Fruit fly (Drosophila melanogaster) whole organism, embryonic: Measurements from ENCODE around the gene CG5810.

Source experiments
- ATbp ChIP-seq: fragments of 200-800 bp; sonication (Bioruptor generic); optimal IDR thresholded peaks from 2 replicates; lab custom pipeline; 2017; ENCODE audit warnings: missing biosample characterization, mild to moderate bottlenecking, missing genetic modification characterization, missing genetic modification reagents
- Atf3 ChIP-seq: fragments of 200-800 bp; sonication (Bioruptor generic); optimal IDR thresholded peaks from 3 replicates; lab custom pipeline; 2016; ENCODE audit warnings: missing biosample characterization, missing genetic modification characterization
- CG10209 ChIP-seq: fragments of 200-800 bp; sonication (Bioruptor generic); optimal IDR thresholded peaks from 3 replicates; lab custom pipeline; 2017; ENCODE audit warnings: missing biosample characterization, mild to moderate bottlenecking, missing genetic modification characterization, missing genetic modification reagents
- CG10431 ChIP-seq: fragments of 200-800 bp; sonication (Bioruptor generic); optimal IDR thresholded peaks from 3 replicates; lab custom pipeline; 2018; ENCODE audit warnings: missing biosample characterization, mild to moderate bottlenecking, missing genetic modification characterization
- CG11456 ChIP-seq: fragments of 200-800 bp; sonication (Bioruptor generic); IDR thresholded peaks from 3 replicates; pipeline ENCODE4 v1.3.6; 2022; ENCODE audit warnings: missing biosample characterization, missing genetic modification characterization
- CG11723 ChIP-seq: fragments of 200-800 bp; sonication (Bioruptor generic); optimal IDR thresholded peaks from 2 replicates; lab custom pipeline; 2017; ENCODE audit warnings: missing biosample characterization, mild to moderate bottlenecking, missing genetic modification characterization
- CG12391 ChIP-seq: fragments of 200-800 bp; sonication (Bioruptor generic); optimal IDR thresholded peaks from 3 replicates; lab custom pipeline; 2018; ENCODE audit warnings: missing biosample characterization, mild to moderate bottlenecking, missing genetic modification characterization, moderate library complexity
- CG13287 ChIP-seq: fragments of 200-800 bp; sonication (Bioruptor generic); IDR thresholded peaks from 2 replicates; pipeline ENCODE4 v1.3.6; 2022; ENCODE audit warnings: missing biosample characterization, missing genetic modification characterization; ENCODE audit not compliant: partially characterized antibody
- CG17359 ChIP-seq: fragments of 200-800 bp; sonication (Bioruptor generic); optimal IDR thresholded peaks from 3 replicates; lab custom pipeline; 2018; ENCODE audit warnings: missing biosample characterization, mild to moderate bottlenecking, missing genetic modification characterization, moderate library complexity
- CG17829 ChIP-seq: fragments of 200-800 bp; optimal IDR thresholded peaks from 2 replicates; lab custom pipeline; 2019; ENCODE audit warnings: missing biosample characterization, mild to moderate bottlenecking, missing genetic modification characterization, moderate library complexity
- CG3163 ChIP-seq: fragments of 200-800 bp; sonication (Bioruptor generic); optimal IDR thresholded peaks from 3 replicates; lab custom pipeline; 2016; ENCODE audit warnings: missing biosample characterization, missing genetic modification characterization
- CG34422 ChIP-seq: fragments of 200-800 bp; sonication (Bioruptor generic); IDR thresholded peaks from 3 replicates; pipeline ENCODE4 v1.3.6; 2022; ENCODE audit warnings: missing biosample characterization, missing genetic modification characterization
- CG4820 ChIP-seq: fragments of 200-800 bp; sonication (Bioruptor generic); optimal IDR thresholded peaks from 3 replicates; lab custom pipeline; 2016; ENCODE audit warnings: missing biosample characterization, missing genetic modification characterization
- CG5953 ChIP-seq: fragments of 200-800 bp; sonication (Bioruptor generic); IDR thresholded peaks from 2 replicates; pipeline ENCODE4 v1.3.6; 2022; ENCODE audit warnings: missing biosample characterization, missing genetic modification characterization
- CG7357 ChIP-seq: fragments of 200-800 bp; sonication (Bioruptor generic); IDR thresholded peaks from 3 replicates; pipeline ENCODE4 v1.3.6; 2022; ENCODE audit warnings: missing biosample characterization, missing genetic modification characterization
- CG8924 ChIP-seq: fragments of 200-800 bp; optimal IDR thresholded peaks from 3 replicates; lab custom pipeline; 2019; ENCODE audit warnings: missing biosample characterization, mild to moderate bottlenecking, missing genetic modification characterization, moderate library complexity
- CG9215 ChIP-seq: fragments of 200-800 bp; sonication (Bioruptor generic); IDR thresholded peaks from 2 replicates; pipeline ENCODE4 v1.3.6; 2022; ENCODE audit warnings: missing biosample characterization, missing genetic modification characterization
- Dbx ChIP-seq: fragments of 200-800 bp; sonication (Bioruptor generic); IDR thresholded peaks from 3 replicates; pipeline ENCODE4 v1.3.6; 2022; ENCODE audit warnings: missing biosample characterization, missing genetic modification characterization
- Dll ChIP-seq: fragments of 200-800 bp; sonication (Bioruptor generic); IDR thresholded peaks from 4 replicates; pipeline ENCODE4 v1.3.6; 2022; ENCODE audit warnings: missing biosample characterization, missing genetic modification characterization; ENCODE audit not compliant: partially characterized antibody
- E2f1 ChIP-seq: fragments of 200-800 bp; sonication (Bioruptor generic); IDR thresholded peaks from 2 replicates; pipeline ENCODE4 v1.3.6; 2022; ENCODE audit warnings: missing biosample characterization, missing genetic modification characterization
- Ets65A ChIP-seq: fragments of 200-800 bp; sonication (Bioruptor generic); peaks from one replicate; lab custom pipeline; 2016; ENCODE audit warnings: missing biosample characterization, missing genetic modification characterization
- Hmr ChIP-seq: fragments of 200-800 bp; sonication (Bioruptor generic); optimal IDR thresholded peaks from 3 replicates; lab custom pipeline; 2017; ENCODE audit warnings: mild to moderate bottlenecking, missing biosample characterization, missing genetic modification reagents, missing genetic modification characterization
- Hr3 ChIP-seq: fragments of 200-800 bp; sonication (Bioruptor generic); optimal IDR thresholded peaks from 3 replicates; lab custom pipeline; 2016; ENCODE audit warnings: missing biosample characterization, missing genetic modification characterization
- Mrtf ChIP-seq: fragments of 200-800 bp; sonication (Bioruptor generic); IDR thresholded peaks from 3 replicates; pipeline ENCODE4 v1.3.6; 2022; ENCODE audit warnings: missing biosample characterization, missing genetic modification characterization
- NC2α ChIP-seq: fragments of 200-800 bp; sonication (Bioruptor generic); optimal IDR thresholded peaks from 2 replicates; lab custom pipeline; 2016; ENCODE audit warnings: missing biosample characterization, missing genetic modification characterization
- PHDP ChIP-seq: fragments of 200-800 bp; sonication (Bioruptor generic); optimal IDR thresholded peaks from 3 replicates; lab custom pipeline; 2018; ENCODE audit warnings: missing biosample characterization, mild to moderate bottlenecking, missing genetic modification characterization, moderate library complexity
- Ptx1 ChIP-seq: fragments of 200-800 bp; sonication (Bioruptor generic); IDR thresholded peaks from 2 replicates; pipeline ENCODE4 v1.3.6; 2022; ENCODE audit warnings: missing biosample characterization, missing genetic modification characterization
- bsh ChIP-seq, 2 experiments: fragments of 200-800 bp; sonication (Bioruptor generic); optimal IDR thresholded peaks; 2 replicates each; lab custom pipeline; 2017 to 2018; ENCODE audit warnings: mild to moderate bottlenecking in 2 of 2, missing biosample characterization in 2 of 2, missing genetic modification characterization in 2 of 2, moderate library complexity in 1 of 2
- cg ChIP-seq: fragments of 200-800 bp; sonication (Bioruptor generic); optimal IDR thresholded peaks from 3 replicates; lab custom pipeline; 2019; ENCODE audit warnings: missing biosample characterization, mild to moderate bottlenecking, missing genetic modification characterization, moderate library complexity
- chinmo ChIP-seq: fragments of 200-800 bp; sonication (Bioruptor generic); IDR thresholded peaks from 4 replicates; pipeline ENCODE4 v1.3.6; 2022; ENCODE audit warnings: missing biosample characterization, missing genetic modification characterization; ENCODE audit not compliant: partially characterized antibody
- danr ChIP-seq: fragments of 200-800 bp; sonication (Bioruptor generic); IDR thresholded peaks from 2 replicates; pipeline ENCODE4 v1.3.6; 2022; ENCODE audit warnings: missing biosample characterization, missing genetic modification characterization
- dysf ChIP-seq: fragments of 200-800 bp; sonication (Bioruptor generic); IDR thresholded peaks from 3 replicates; pipeline ENCODE4 v1.3.6; 2022; ENCODE audit warnings: missing biosample characterization, missing genetic modification characterization
- eyg ChIP-seq: fragments of 200-800 bp; sonication (Bioruptor generic); optimal IDR thresholded peaks from 3 replicates; lab custom pipeline; 2016; ENCODE audit warnings: missing biosample characterization, missing genetic modification characterization
- ind ChIP-seq: fragments of 200-800 bp; sonication (Bioruptor generic); optimal IDR thresholded peaks from 3 replicates; lab custom pipeline; 2016; ENCODE audit warnings: missing biosample characterization, missing genetic modification characterization
- kni ChIP-seq: fragments of 200-800 bp; sonication (Bioruptor generic); optimal IDR thresholded peaks from 3 replicates; lab custom pipeline; 2017; ENCODE audit warnings: mild to moderate bottlenecking, missing biosample characterization, missing genetic modification reagents, missing genetic modification characterization
- maf-S ChIP-seq: fragments of 200-800 bp; sonication (Bioruptor generic); optimal IDR thresholded peaks from 2 replicates; lab custom pipeline; 2016; ENCODE audit warnings: missing biosample characterization, missing genetic modification characterization
- oc ChIP-seq: fragments of 200-800 bp; sonication (Bioruptor generic); optimal IDR thresholded peaks from 2 replicates; lab custom pipeline; 2018; ENCODE audit warnings: missing biosample characterization, mild to moderate bottlenecking, missing genetic modification characterization, moderate library complexity
- onecut ChIP-seq: fragments of 200-800 bp; sonication (Bioruptor generic); IDR thresholded peaks from 2 replicates; pipeline ENCODE4 v1.3.6; 2022; ENCODE audit warnings: missing biosample characterization, missing genetic modification characterization
- org-1 ChIP-seq: fragments of 200-800 bp; sonication (Bioruptor generic); optimal IDR thresholded peaks from 2 replicates; lab custom pipeline; 2017; ENCODE audit warnings: missing biosample characterization, missing genetic modification characterization
- phol ChIP-seq: fragments of 200-800 bp; sonication (Bioruptor generic); optimal IDR thresholded peaks from 3 replicates; lab custom pipeline; 2018; ENCODE audit warnings: missing biosample characterization, mild to moderate bottlenecking, missing genetic modification characterization, moderate library complexity
- pnt ChIP-seq: fragments of 200-800 bp; sonication (Bioruptor generic); optimal IDR thresholded peaks from 3 replicates; lab custom pipeline; 2016; ENCODE audit warnings: missing biosample characterization, missing genetic modification characterization
- row ChIP-seq: fragments of 200-800 bp; sonication (Bioruptor generic); IDR thresholded peaks from 3 replicates; pipeline ENCODE4 v1.3.6; 2022; ENCODE audit warnings: missing biosample characterization, missing genetic modification characterization
- sd ChIP-seq: fragments of 200-800 bp; sonication (Bioruptor generic); optimal IDR thresholded peaks from 3 replicates; lab custom pipeline; 2018; ENCODE audit warnings: missing biosample characterization, mild to moderate bottlenecking, missing genetic modification characterization, moderate library complexity
- sim ChIP-seq: fragments of 200-800 bp; sonication (Bioruptor generic); IDR thresholded peaks from 2 replicates; pipeline ENCODE4 v1.3.6; 2022; ENCODE audit warnings: missing biosample characterization, missing genetic modification characterization
- sug ChIP-seq: fragments of 200-800 bp; optimal IDR thresholded peaks from 2 replicates; lab custom pipeline; 2019; ENCODE audit warnings: missing biosample characterization, mild to moderate bottlenecking, missing genetic modification characterization, moderate library complexity
- ttk ChIP-seq: fragments of 200-800 bp; sonication (Bioruptor generic); IDR thresholded peaks from 2 replicates; pipeline ENCODE4 v2.1.2; 2022; ENCODE audit warnings: missing biosample characterization, missing genetic modification characterization
- vvl ChIP-seq: fragments of 200-800 bp; sonication (Bioruptor generic); IDR thresholded peaks from 2 replicates; pipeline ENCODE4 v1.3.6; 2022; ENCODE audit warnings: missing biosample characterization, missing genetic modification characterization
- zfh1 ChIP-seq: fragments of 200-800 bp; sonication (Bioruptor generic); IDR thresholded peaks from 3 replicates; pipeline ENCODE4 v1.3.6; 2022; ENCODE audit warnings: missing biosample characterization, missing genetic modification characterization

Gene CG5810

DNA sequence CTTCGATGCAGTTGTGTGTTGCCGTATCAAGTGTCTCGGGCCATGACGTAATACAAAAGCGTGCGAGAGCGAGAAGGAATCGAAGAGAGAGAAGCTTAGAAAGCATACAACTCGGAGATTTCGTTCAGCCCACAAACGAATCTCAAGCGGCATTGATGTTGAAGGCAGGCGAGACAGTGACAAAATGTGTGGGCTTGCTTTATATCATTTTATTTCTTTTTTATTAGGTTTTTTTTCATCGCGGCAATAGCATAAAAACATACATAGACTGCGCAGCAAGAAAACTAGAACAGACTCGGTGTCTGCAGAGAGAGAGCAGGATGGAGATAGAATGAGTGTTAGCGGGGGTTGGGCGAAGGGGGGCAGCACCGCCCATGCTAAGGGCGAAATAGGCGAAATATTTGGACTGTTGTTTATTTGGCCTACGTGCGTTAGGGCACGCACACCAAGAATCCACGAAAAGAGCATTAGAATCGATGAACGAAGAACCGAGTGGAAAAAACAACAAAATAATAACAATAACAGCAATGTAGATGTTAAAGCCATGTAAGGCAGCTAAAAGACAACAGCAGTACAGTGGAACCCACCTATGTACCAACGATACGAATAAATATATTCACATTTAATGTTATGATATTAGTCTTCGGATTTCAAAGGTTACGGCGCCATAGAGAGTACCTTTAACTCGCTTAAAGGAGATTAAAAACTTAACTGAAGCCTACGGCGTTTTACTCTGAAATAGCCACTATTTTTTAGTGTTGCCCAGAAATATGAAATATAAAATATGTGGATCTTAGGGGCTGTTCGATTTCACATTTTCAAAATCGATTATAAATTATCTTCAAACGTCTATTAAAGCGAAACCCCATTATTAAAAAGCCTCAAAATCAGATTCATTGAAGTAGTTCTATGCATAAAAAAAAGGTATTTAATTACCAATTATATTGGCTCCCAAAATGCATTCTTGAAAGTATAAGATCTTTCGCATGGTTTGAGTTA lies 24.1 kb downstream of the CG5810 start (continued):
- TF ChIP-seq phol (tag; lab: Kevin White, UChicago): peak; percentile 40
- TF ChIP-seq danr (GFP tag; lab: Robert Waterston, UW): no peak
- peak; percentile 9 for TF ChIP-seq CG12391
- TF ChIP-seq Dll (GFP tag; lab: Robert Waterston, UW): no peak
- peak; percentile 51; the same call in 2 of the 3 replicates for TF ChIP-seq zfh1 (GFP tag; lab: Robert Waterston, UW)
- TF ChIP-seq maf-S (GFP tag; lab: Kevin White, UChicago): peak; percentile 47
- peak; percentile 70; the same call in 2 of the 3 replicates for TF ChIP-seq dysf (GFP tag; lab: Robert Waterston, UW)
- TF ChIP-seq onecut (GFP tag; lab: Robert Waterston, UW): peak; percentile 28; the same call in 1 of the 2 replicates
- TF ChIP-seq Ptx1 (GFP tag; lab: Robert Waterston, UW): peak; percentile 65
- TF ChIP-seq ttk (GFP tag; lab: Robert Waterston, UW): 0 out of 2 replicates have a peak, but pooled peaks have one; percentile 48
- TF ChIP-seq Atf3 (GFP tag; lab: Kevin White, UChicago): peak; percentile 46
- TF ChIP-seq chinmo: peak; percentile 91; the same call in 3 of the 4 replicates
- TF ChIP-seq CG17359 (tag; lab: Kevin White, UChicago): peak; percentile 21
- peak; percentile 34 for TF ChIP-seq org-1 (GFP tag; lab: Kevin White, UChicago)
- no peak for TF ChIP-seq CG10431 (GFP tag; lab: Kevin White, UChicago)
- peak; percentile 5 for TF ChIP-seq Hr3
- TF ChIP-seq CG17829: peak; percentile 29
- TF ChIP-seq Ets65A (GFP tag; lab: Kevin White, UChicago): peak; percentile 57
- no peak for TF ChIP-seq CG11723 (GFP tag; lab: Kevin White, UChicago)
- TF ChIP-seq ATbp (GFP tag; lab: Kevin White, UChicago): peak; percentile 24
- TF ChIP-seq ind (GFP tag; lab: Kevin White, UChicago): peak; percentile 4
- no peak for TF ChIP-seq CG3163 (GFP tag; lab: Kevin White, UChicago)
- peak; percentile 43; the same call in 1 of the 2 replicates for TF ChIP-seq vvl (GFP tag; lab: Robert Waterston, UW)
- peak in 1 of 2 experiments; percentile 6 for TF ChIP-seq bsh (GFP tag; optimal IDR thresholded peaks at IDR 0.05; lab: Kevin White, UChicago)
- peak; percentile 24 for TF ChIP-seq pnt (GFP tag; lab: Kevin White, UChicago)
- TF ChIP-seq cg (GFP tag; lab: Kevin White, UChicago): peak; percentile 44
- peak; percentile 96 for TF ChIP-seq sd (tag; lab: Kevin White, UChicago)
- TF ChIP-seq CG11456 (GFP tag; lab: Robert Waterston, UW): peak; percentile 69; the same call in 1 of the 3 replicates
- peak; percentile 54 for TF ChIP-seq row
- TF ChIP-seq CG4820 (GFP tag; lab: Kevin White, UChicago): peak; percentile 13
- TF ChIP-seq sim: no peak
- peak; percentile 11 for TF ChIP-seq CG8924
- TF ChIP-seq CG9215 (GFP tag; lab: Robert Waterston, UW): peak; percentile 34; the same call in 1 of the 2 replicates
- TF ChIP-seq CG34422 (GFP tag; lab: Robert Waterston, UW): no peak
- 0 out of 2 replicates have a peak, but pooled peaks have one; percentile 6 for TF ChIP-seq CG13287
- peak; percentile 36 for TF ChIP-seq CG10209 (GFP tag; lab: Kevin White, UChicago)
- TF ChIP-seq NC2α (GFP tag; lab: Kevin White, UChicago): no peak
- no peak for TF ChIP-seq E2f1
- peak; percentile 5 for TF ChIP-seq PHDP (tag; lab: Kevin White, UChicago)
- TF ChIP-seq oc (tag; lab: Kevin White, UChicago): peak; percentile 23
- TF ChIP-seq sug (tag; lab: Kevin White, UChicago): peak; percentile 12
- TF ChIP-seq eyg (GFP tag; lab: Kevin White, UChicago): no peak
- TF ChIP-seq Hmr (GFP tag; lab: Kevin White, UChicago): peak; percentile 64
- 0 out of 3 replicates have a peak, but pooled peaks have one; percentile 39 for TF ChIP-seq Dbx (GFP tag; lab: Robert Waterston, UW)
- TF ChIP-seq kni (GFP tag; lab: Kevin White, UChicago): peak; percentile 40
- peak; percentile 61; the same call in 1 of the 3 replicates for TF ChIP-seq CG7357 (GFP tag; lab: Robert Waterston, UW)
- TF ChIP-seq Mrtf (GFP tag; lab: Robert Waterston, UW): peak; percentile 53; the same call in 1 of the 3 replicates
- TF ChIP-seq CG5953: no peak
